Fruit fly (Drosophila melanogaster): ENCODE results near the gene Rac1.

dm6 chr3L:1324818-1325625 is 22.5 kb upstream of the Rac1 start:
- TF ChIP-seq CG12768 (GFP tag; optimal IDR thresholded peaks at IDR 0.05) = no peak
- TF ChIP-seq kay (GFP tag; ENCODE audit: borderline replicate concordance) = no peak
- TF ChIP-seq CG14711 (tag; optimal IDR thresholded peaks at IDR 0.05) = no peak
- TF ChIP-seq ovo (GFP tag; optimal IDR thresholded peaks at IDR 0.05) = no peak
